Fruit fly (Drosophila melanogaster) whole organism, embryonic: ENCODE results near the gene CG6126.
A peak's percentile ranks its signal among the peaks of the same experiment; 100 is the strongest.

Experiments used
- C15 ChIP-seq: fragments of 200-800 bp; sonication (Bioruptor generic); IDR thresholded peaks from 3 replicates; pipeline ENCODE4 v1.3.6; 2022; ENCODE audit warnings: missing biosample characterization, missing genetic modification characterization
- CG10267 ChIP-seq: fragments of 200-800 bp; sonication (Bioruptor generic); optimal IDR thresholded peaks from 2 replicates; lab custom pipeline; 2018; ENCODE audit warnings: missing biosample characterization, mild to moderate bottlenecking, missing genetic modification characterization, moderate library complexity
- CG10274 ChIP-seq: fragments of 200-800 bp; sonication (Bioruptor generic); optimal IDR thresholded peaks from 3 replicates; lab custom pipeline; 2017; ENCODE audit warnings: missing biosample characterization, mild to moderate bottlenecking, missing genetic modification characterization
- CG10959 ChIP-seq: fragments of 200-800 bp; sonication (Bioruptor generic); IDR thresholded peaks from 2 replicates; pipeline ENCODE4 v1.3.6; 2022; ENCODE audit warnings: missing biosample characterization, missing genetic modification characterization
- CG10979 ChIP-seq: fragments of 200-800 bp; sonication (Bioruptor generic); optimal IDR thresholded peaks from 2 replicates; lab custom pipeline; 2018; ENCODE audit warnings: missing biosample characterization, mild to moderate bottlenecking, missing genetic modification characterization, moderate library complexity
- CG13296 ChIP-seq: fragments of 200-800 bp; sonication (Bioruptor generic); optimal IDR thresholded peaks from 3 replicates; lab custom pipeline; 2018; ENCODE audit warnings: missing biosample characterization, mild to moderate bottlenecking, missing genetic modification characterization
- CG15269 ChIP-seq: fragments of 200-800 bp; sonication (Bioruptor generic); optimal IDR thresholded peaks from 2 replicates; lab custom pipeline; 2018; ENCODE audit warnings: missing biosample characterization, mild to moderate bottlenecking, missing genetic modification characterization, moderate library complexity
- CG15479 ChIP-seq: fragments of 200-800 bp; sonication (Bioruptor generic); optimal IDR thresholded peaks from 3 replicates; lab custom pipeline; 2019; ENCODE audit warnings: missing biosample characterization, mild to moderate bottlenecking, missing genetic modification characterization, moderate library complexity
- CG1603 ChIP-seq: fragments of 200-800 bp; sonication (Bioruptor generic); optimal IDR thresholded peaks from 2 replicates; lab custom pipeline; 2019; ENCODE audit warnings: missing biosample characterization, mild to moderate bottlenecking, missing genetic modification characterization, moderate library complexity
- CG17568 ChIP-seq: fragments of 200-800 bp; sonication (Bioruptor generic); optimal IDR thresholded peaks from 2 replicates; lab custom pipeline; 2018; ENCODE audit warnings: missing biosample characterization, mild to moderate bottlenecking, missing genetic modification characterization, moderate library complexity
- CG2678 ChIP-seq: fragments of 200-800 bp; sonication (Bioruptor generic); optimal IDR thresholded peaks from 3 replicates; lab custom pipeline; 2019; ENCODE audit warnings: missing biosample characterization, mild to moderate bottlenecking, missing genetic modification characterization, moderate library complexity
- CG31388 ChIP-seq: fragments of 200-800 bp; sonication (Bioruptor generic); optimal IDR thresholded peaks from 2 replicates; lab custom pipeline; 2016; ENCODE audit warnings: missing biosample characterization, missing genetic modification characterization
- CG3407 ChIP-seq: fragments of 200-800 bp; sonication (Bioruptor generic); optimal IDR thresholded peaks from 2 replicates; lab custom pipeline; 2018; ENCODE audit warnings: missing biosample characterization, mild to moderate bottlenecking, missing genetic modification characterization
- CG34422 ChIP-seq: fragments of 200-800 bp; sonication (Bioruptor generic); IDR thresholded peaks from 3 replicates; pipeline ENCODE4 v1.3.6; 2022; ENCODE audit warnings: missing biosample characterization, missing genetic modification characterization
- CG4424 ChIP-seq: fragments of 200-800 bp; sonication (Bioruptor generic); optimal IDR thresholded peaks from 3 replicates; lab custom pipeline; 2016; ENCODE audit warnings: missing biosample characterization, missing genetic modification characterization
- CG5245 ChIP-seq: fragments of 200-800 bp; sonication (Bioruptor generic); optimal IDR thresholded peaks from 3 replicates; lab custom pipeline; 2016; ENCODE audit warnings: missing biosample characterization, missing genetic modification characterization
- CG6791 ChIP-seq: fragments of 200-800 bp; sonication (Bioruptor generic); IDR thresholded peaks from 3 replicates; pipeline ENCODE4 v1.3.6; 2022; ENCODE audit warnings: missing biosample characterization, missing genetic modification characterization; ENCODE audit not compliant: partially characterized antibody
- CG6854 ChIP-seq: fragments of 200-800 bp; sonication (Bioruptor generic); optimal IDR thresholded peaks from 3 replicates; lab custom pipeline; 2017; ENCODE audit warnings: missing biosample characterization, mild to moderate bottlenecking, missing genetic modification characterization
- CG7357 ChIP-seq: fragments of 200-800 bp; sonication (Bioruptor generic); IDR thresholded peaks from 3 replicates; pipeline ENCODE4 v1.3.6; 2022; ENCODE audit warnings: missing biosample characterization, missing genetic modification characterization
- CG9727 ChIP-seq: fragments of 200-800 bp; sonication (Bioruptor generic); optimal IDR thresholded peaks from 3 replicates; lab custom pipeline; 2017; ENCODE audit warnings: missing biosample characterization, mild to moderate bottlenecking, missing genetic modification characterization
- Camta ChIP-seq: fragments of 200-800 bp; sonication (Bioruptor generic); optimal IDR thresholded peaks from 2 replicates; lab custom pipeline; 2016; ENCODE audit warnings: missing biosample characterization, missing genetic modification characterization
- Dad ChIP-seq: fragments of 200-800 bp; sonication (Bioruptor generic); optimal IDR thresholded peaks from 3 replicates; lab custom pipeline; 2016; ENCODE audit warnings: missing biosample characterization, missing genetic modification characterization
- ERR ChIP-seq: fragments of 200-800 bp; sonication (Bioruptor generic); optimal IDR thresholded peaks from 2 replicates; lab custom pipeline; 2016; ENCODE audit warnings: missing biosample characterization, missing genetic modification characterization
- Gsc ChIP-seq: fragments of 200-800 bp; sonication (Bioruptor generic); IDR thresholded peaks from 2 replicates; pipeline ENCODE4 v1.3.6; 2022; ENCODE audit warnings: missing biosample characterization, missing genetic modification characterization
- HHEX ChIP-seq: fragments of 200-800 bp; sonication (Bioruptor generic); optimal IDR thresholded peaks from 3 replicates; lab custom pipeline; 2017; ENCODE audit warnings: missing biosample characterization, mild to moderate bottlenecking, missing genetic modification characterization, missing genetic modification reagents
- Hmr ChIP-seq: fragments of 200-800 bp; sonication (Bioruptor generic); optimal IDR thresholded peaks from 3 replicates; lab custom pipeline; 2017; ENCODE audit warnings: mild to moderate bottlenecking, missing biosample characterization, missing genetic modification reagents, missing genetic modification characterization
- Hmx ChIP-seq: fragments of 200-800 bp; sonication (Bioruptor generic); optimal IDR thresholded peaks from 2 replicates; lab custom pipeline; 2016; ENCODE audit warnings: missing biosample characterization, missing genetic modification characterization
- Lpt ChIP-seq: fragments of >200 bp; optimal IDR thresholded peaks from 2 replicates; lab custom pipeline; 2018; ENCODE audit warnings: missing biosample characterization, missing genetic modification characterization
- MESR4 ChIP-seq: fragments of 200-800 bp; sonication (Bioruptor generic); optimal IDR thresholded peaks from 2 replicates; lab custom pipeline; 2018; ENCODE audit warnings: missing biosample characterization, mild to moderate bottlenecking, missing genetic modification characterization, moderate library complexity
- Max ChIP-seq: fragments of 200-800 bp; sonication (Bioruptor generic); optimal IDR thresholded peaks from 2 replicates; lab custom pipeline; 2016; ENCODE audit warnings: missing biosample characterization, mild to moderate bottlenecking, missing genetic modification characterization
- NK7.1 ChIP-seq: fragments of 200-800 bp; sonication (Bioruptor generic); optimal IDR thresholded peaks from 3 replicates; lab custom pipeline; 2016; ENCODE audit warnings: missing biosample characterization, missing genetic modification characterization
- Ssrp ChIP-seq: fragments of 200-800 bp; sonication (Bioruptor generic); optimal IDR thresholded peaks from 2 replicates; lab custom pipeline; 2018; ENCODE audit warnings: missing biosample characterization, mild to moderate bottlenecking, missing genetic modification characterization, moderate library complexity
- Taf1 ChIP-seq: fragments of 200-800 bp; sonication (Bioruptor generic); IDR thresholded peaks from 2 replicates; pipeline ENCODE4 v1.3.6; 2022; ENCODE audit warnings: missing biosample characterization, missing genetic modification characterization
- amos ChIP-seq: fragments of 200-800 bp; sonication (Bioruptor generic); IDR thresholded peaks from 2 replicates; pipeline ENCODE4 v1.3.6; 2022; ENCODE audit warnings: missing biosample characterization, missing genetic modification characterization; ENCODE audit not compliant: partially characterized antibody
- btn ChIP-seq: fragments of 200-800 bp; sonication (Bioruptor generic); optimal IDR thresholded peaks from 2 replicates; lab custom pipeline; 2016; ENCODE audit warnings: missing biosample characterization, missing genetic modification characterization
- dati ChIP-seq: fragments of 200-800 bp; sonication (Bioruptor generic); IDR thresholded peaks from 2 replicates; pipeline ENCODE4 v1.3.6; 2022; ENCODE audit warnings: missing biosample characterization, missing genetic modification characterization
- emc ChIP-seq: fragments of 200-800 bp; sonication (Bioruptor generic); optimal IDR thresholded peaks from 2 replicates; lab custom pipeline; 2016; ENCODE audit warnings: missing biosample characterization, missing genetic modification characterization
- exex ChIP-seq: fragments of 200-800 bp; sonication (Bioruptor generic); optimal IDR thresholded peaks from 4 replicates; lab custom pipeline; 2018; ENCODE audit warnings: missing biosample characterization, mild to moderate bottlenecking, missing genetic modification characterization, moderate library complexity
- gro ChIP-seq: fragments of 200-800 bp; sonication (Bioruptor generic); optimal IDR thresholded peaks from 2 replicates; lab custom pipeline; 2016; ENCODE audit warnings: missing biosample characterization, missing genetic modification characterization
- her ChIP-seq: fragments of 200-800 bp; sonication (Bioruptor generic); optimal IDR thresholded peaks from 2 replicates; lab custom pipeline; 2016; ENCODE audit warnings: missing biosample characterization, missing genetic modification characterization
- inv ChIP-seq: fragments of 200-800 bp; sonication (Bioruptor generic); IDR thresholded peaks from 2 replicates; pipeline ENCODE4 v1.3.6; 2022; ENCODE audit warnings: missing biosample characterization, missing genetic modification characterization; ENCODE audit not compliant: partially characterized antibody
- kah ChIP-seq: fragments of 200-800 bp; sonication (Bioruptor generic); optimal IDR thresholded peaks from 2 replicates; lab custom pipeline; 2018; ENCODE audit warnings: missing biosample characterization, mild to moderate bottlenecking, missing genetic modification characterization
- nau ChIP-seq: fragments of 200-800 bp; sonication (Bioruptor generic); optimal IDR thresholded peaks from 3 replicates; lab custom pipeline; 2017; ENCODE audit warnings: missing biosample characterization, mild to moderate bottlenecking, missing genetic modification characterization, missing genetic modification reagents
- nerfin-2 ChIP-seq: fragments of 200-800 bp; sonication (Bioruptor generic); IDR thresholded peaks from 2 replicates; pipeline ENCODE4 v1.3.6; 2022; ENCODE audit warnings: missing biosample characterization, missing genetic modification characterization; ENCODE audit not compliant: partially characterized antibody
- pnt ChIP-seq: fragments of 200-800 bp; sonication (Bioruptor generic); optimal IDR thresholded peaks from 3 replicates; lab custom pipeline; 2016; ENCODE audit warnings: missing biosample characterization, missing genetic modification characterization
- slbo ChIP-seq: fragments of 200-800 bp; sonication (Bioruptor generic); IDR thresholded peaks from 2 replicates; pipeline ENCODE4 v1.3.6; 2022; ENCODE audit warnings: missing biosample characterization, missing genetic modification characterization
- slp2 ChIP-seq: fragments of 200-800 bp; sonication (Bioruptor generic); optimal IDR thresholded peaks from 2 replicates; lab custom pipeline; 2016; ENCODE audit warnings: missing biosample characterization, missing genetic modification characterization
- sna ChIP-seq: fragments of 200-800 bp; sonication (Bioruptor generic); IDR thresholded peaks from 2 replicates; pipeline ENCODE4 v1.3.6; 2022; ENCODE audit warnings: missing biosample characterization, missing genetic modification characterization; ENCODE audit not compliant: partially characterized antibody
- trh ChIP-seq: fragments of 200-800 bp; sonication (Bioruptor generic); optimal IDR thresholded peaks from 2 replicates; lab custom pipeline; 2016; ENCODE audit warnings: missing biosample characterization, missing genetic modification characterization
- ttk ChIP-seq: fragments of 200-800 bp; sonication (Bioruptor generic); IDR thresholded peaks from 2 replicates; pipeline ENCODE4 v2.1.2; 2022; ENCODE audit warnings: missing biosample characterization, missing genetic modification characterization
- usp ChIP-seq: fragments of >200 bp; optimal IDR thresholded peaks from 2 replicates; lab custom pipeline; 2017; ENCODE audit warnings: missing biosample characterization, missing genetic modification characterization

The CG6126 gene

DNA sequence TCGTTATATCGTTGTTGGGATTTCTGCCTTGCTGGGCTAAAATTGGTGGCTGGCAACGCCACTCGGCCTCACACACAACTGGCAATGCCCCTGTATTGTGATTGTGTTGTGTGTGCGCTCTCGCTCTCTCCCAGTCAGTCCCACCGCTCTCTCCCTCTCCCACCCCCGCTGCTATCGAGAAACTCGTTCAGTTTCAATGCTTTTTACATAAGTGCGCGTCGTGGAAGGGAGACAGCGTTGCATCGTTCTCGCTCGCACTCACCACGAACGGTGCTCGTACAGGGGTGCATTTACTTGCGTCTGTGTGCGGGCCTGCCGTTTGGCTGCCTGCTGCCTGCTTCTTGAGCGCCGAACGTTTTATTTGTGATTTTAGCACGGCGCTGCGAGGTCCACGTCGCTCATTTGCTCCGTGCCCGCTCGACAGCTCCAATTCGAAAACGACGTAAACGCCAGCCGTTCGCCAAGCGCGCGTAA lies 39.6 kb upstream of the CG6126 start (continued):
- no peak for TF ChIP-seq trh (GFP tag; lab: Kevin White, UChicago)
- TF ChIP-seq CG10979: peak; percentile 41
- no peak for TF ChIP-seq amos
- TF ChIP-seq CG15269 (tag; lab: Kevin White, UChicago): peak; percentile 22
- no peak for TF ChIP-seq slbo
- TF ChIP-seq sna (GFP tag; lab: Robert Waterston, UW): no peak
- TF ChIP-seq CG4424 (GFP tag; lab: Kevin White, UChicago): no peak
- peak; percentile 64 for TF ChIP-seq nau (GFP tag; lab: Kevin White, UChicago)
- peak; percentile 29 for TF ChIP-seq CG2678
- no peak for TF ChIP-seq inv (GFP tag; lab: Robert Waterston, UW)
- TF ChIP-seq CG7357 (GFP tag; lab: Robert Waterston, UW): no peak
- peak; percentile 36 for TF ChIP-seq NK7.1 (GFP tag; lab: Kevin White, UChicago)
- TF ChIP-seq CG1603 (tag; lab: Kevin White, UChicago): no peak
- peak; percentile 80 for TF ChIP-seq gro
- no peak for TF ChIP-seq usp (GFP tag; lab: Kevin White, UChicago)
- no peak for TF ChIP-seq CG17568 (GFP tag; lab: Kevin White, UChicago)
- TF ChIP-seq CG13296 (GFP tag; lab: Kevin White, UChicago): peak; percentile 25
- peak; percentile 23 for TF ChIP-seq Camta (GFP tag; lab: Kevin White, UChicago)
- no peak for TF ChIP-seq CG3407
- no peak for TF ChIP-seq CG34422 (GFP tag; lab: Robert Waterston, UW)
- no peak for TF ChIP-seq CG10959 (GFP tag; lab: Robert Waterston, UW)
- TF ChIP-seq ttk (GFP tag; lab: Robert Waterston, UW): no peak
- no peak for TF ChIP-seq CG10274 (GFP tag; lab: Kevin White, UChicago)
- no peak for TF ChIP-seq Ssrp (tag; lab: Kevin White, UChicago)
- TF ChIP-seq Hmr (GFP tag; lab: Kevin White, UChicago): peak; percentile 60
- no peak for TF ChIP-seq C15 (GFP tag; lab: Robert Waterston, UW)
- no peak for TF ChIP-seq emc (GFP tag; lab: Kevin White, UChicago)
- peak; percentile 10 for TF ChIP-seq exex (tag; lab: Kevin White, UChicago)
- no peak for TF ChIP-seq pnt (GFP tag; lab: Kevin White, UChicago)
- peak; percentile 4 for TF ChIP-seq CG5245 (GFP tag; lab: Kevin White, UChicago)
- no peak for TF ChIP-seq HHEX (GFP tag; lab: Kevin White, UChicago)
- no peak for TF ChIP-seq Lpt (GFP tag; lab: Kevin White, UChicago)
- no peak for TF ChIP-seq Max (GFP tag; lab: Kevin White, UChicago)
- no peak for TF ChIP-seq Hmx (GFP tag; lab: Kevin White, UChicago)
- TF ChIP-seq btn (GFP tag; lab: Kevin White, UChicago): peak; percentile 26
- TF ChIP-seq Gsc: no peak
- TF ChIP-seq Taf1: no peak
- TF ChIP-seq Dad: peak; percentile 33
- TF ChIP-seq CG15479 (GFP tag; lab: Kevin White, UChicago): peak; percentile 96
- peak; percentile 36 for TF ChIP-seq MESR4 (GFP tag; lab: Kevin White, UChicago)
- TF ChIP-seq CG6791: no peak
- no peak for TF ChIP-seq slp2 (GFP tag; lab: Kevin White, UChicago)
- no peak for TF ChIP-seq nerfin-2 (GFP tag; lab: Robert Waterston, UW)
- TF ChIP-seq CG9727: no peak
- no peak for TF ChIP-seq kah (GFP tag; lab: Kevin White, UChicago)
- no peak for TF ChIP-seq CG31388 (GFP tag; lab: Kevin White, UChicago)
- TF ChIP-seq her: peak; percentile 67
- TF ChIP-seq CG10267: peak; percentile 7
- peak; percentile 30 for TF ChIP-seq CG6854
- peak; percentile 80 for TF ChIP-seq ERR (GFP tag; lab: Kevin White, UChicago)
- TF ChIP-seq dati (GFP tag; lab: Robert Waterston, UW): no peak
